Worm (Caenorhabditis elegans) whole organism, mixed stage, embryonic: Measurements from ENCODE around the gene grl-25.
A peak's percentile ranks its signal among the peaks of the same experiment; 100 is the strongest.
"Not testable (repeated sequence)": the region's sequence is repeated elsewhere in the genome, so short reads cannot be mapped to it uniquely, and the experiment has no call there.

Source experiments
- M03D4.4 ChIP-seq: sonication (generic microtip); optimal IDR thresholded peaks from 2 replicates; lab custom pipeline; 2017; ENCODE audit warnings: mild to moderate bottlenecking, missing genetic modification characterization, missing compliant biosample characterization
- bed-3 ChIP-seq: fragments of 200-800 bp; sonication (Bioruptor generic); optimal IDR thresholded peaks from 3 replicates; lab custom pipeline; 2018; ENCODE audit warnings: mild to moderate bottlenecking, missing genetic modification characterization, moderate library complexity, missing compliant biosample characterization
- ceh-39 ChIP-seq: fragments of 150-350 bp; optimal IDR thresholded peaks from 2 replicates; lab custom pipeline; 2014; ENCODE audit warnings: missing biosample characterization, missing genetic modification characterization
- ceh-43 ChIP-seq: fragments of 200-800 bp; sonication (Bioruptor generic); optimal IDR thresholded peaks from 2 replicates; lab custom pipeline; 2018; ENCODE audit warnings: mild to moderate bottlenecking, missing genetic modification characterization, moderate library complexity, missing compliant biosample characterization
- ceh-83 ChIP-seq: fragments of 200-800 bp; sonication (Bioruptor generic); optimal IDR thresholded peaks from 2 replicates; lab custom pipeline; 2018; ENCODE audit warnings: mild to moderate bottlenecking, missing genetic modification characterization, missing compliant biosample characterization
- ces-1 ChIP-seq: fragments of 150-350 bp; optimal IDR thresholded peaks from 2 replicates; lab custom pipeline; 2014; ENCODE audit warnings: missing biosample characterization, missing genetic modification reagents, missing genetic modification characterization
- cnd-1 ChIP-seq: fragments of 200-800 bp; sonication (Bioruptor generic); optimal IDR thresholded peaks from 2 replicates; lab custom pipeline; 2018; ENCODE audit warnings: mild to moderate bottlenecking, missing genetic modification characterization, missing compliant biosample characterization
- drap-1 ChIP-seq: fragments of 200-800 bp; sonication (Bioruptor generic); optimal IDR thresholded peaks from 3 replicates; lab custom pipeline; 2018; ENCODE audit warnings: mild to moderate bottlenecking, missing genetic modification characterization, missing compliant biosample characterization
- elt-1 ChIP-seq: sonication (generic microtip); optimal IDR thresholded peaks from 2 replicates; lab custom pipeline; 2017; ENCODE audit warnings: missing genetic modification characterization, mild to moderate bottlenecking, missing compliant biosample characterization, antibody characterized with exemption, moderate library complexity, borderline replicate concordance; ENCODE audit not compliant: insufficient read depth
- elt-3 ChIP-seq: fragments of 150-350 bp; optimal IDR thresholded peaks from 2 replicates; lab custom pipeline; 2014; ENCODE audit warnings: missing biosample characterization, missing genetic modification characterization
- flh-1 ChIP-seq: fragments of 200-800 bp; sonication (Bioruptor generic); optimal IDR thresholded peaks from 2 replicates; lab custom pipeline; 2018; ENCODE audit warnings: mild to moderate bottlenecking, missing genetic modification characterization, moderate library complexity, missing compliant biosample characterization
- ham-2 ChIP-seq: fragments of 200-800 bp; sonication (Bioruptor generic); optimal IDR thresholded peaks from 2 replicates; lab custom pipeline; 2018; ENCODE audit warnings: mild to moderate bottlenecking, missing genetic modification characterization, missing compliant biosample characterization
- hlh-1 ChIP-seq: fragments of 150-350 bp; optimal IDR thresholded peaks from 2 replicates; lab custom pipeline; 2014; ENCODE audit warnings: missing biosample characterization, missing genetic modification reagents, missing genetic modification characterization
- lin-13 ChIP-seq: fragments of 150-350 bp; optimal IDR thresholded peaks from 2 replicates; lab custom pipeline; 2014; ENCODE audit warnings: missing biosample characterization, missing genetic modification characterization
- lin-32 ChIP-seq: fragments of 200-800 bp; sonication (Bioruptor generic); optimal IDR thresholded peaks from 2 replicates; lab custom pipeline; 2018; ENCODE audit warnings: mild to moderate bottlenecking, missing genetic modification characterization, missing compliant biosample characterization
- lsy-2 ChIP-seq: fragments of 150-350 bp; optimal IDR thresholded peaks from 2 replicates; lab custom pipeline; 2014; ENCODE audit warnings: missing biosample characterization, missing genetic modification characterization
- mab-5 ChIP-seq: fragments of 150-350 bp; optimal IDR thresholded peaks from 2 replicates; lab custom pipeline; 2014; ENCODE audit warnings: missing biosample characterization, missing genetic modification characterization
- mep-1 ChIP-seq: fragments of 150-350 bp; optimal IDR thresholded peaks from 2 replicates; lab custom pipeline; 2017; ENCODE audit warnings: missing biosample characterization, missing genetic modification reagents, missing genetic modification characterization, inconsistent platforms
- mls-2 ChIP-seq: sonication (generic microtip); optimal IDR thresholded peaks from 2 replicates; lab custom pipeline; 2016; ENCODE audit warnings: mild to moderate bottlenecking, missing genetic modification characterization, moderate library complexity, missing compliant biosample characterization
- nhr-12 ChIP-seq: fragments of 150-350 bp; optimal IDR thresholded peaks from 2 replicates; lab custom pipeline; 2014; ENCODE audit warnings: missing biosample characterization, missing genetic modification characterization
- nhr-2 ChIP-seq: fragments of 150-350 bp; optimal IDR thresholded peaks from 2 replicates; lab custom pipeline; 2014; ENCODE audit warnings: missing biosample characterization, missing genetic modification characterization
- nhr-237 ChIP-seq: fragments of 150-350 bp; optimal IDR thresholded peaks from 2 replicates; lab custom pipeline; 2014; ENCODE audit warnings: missing biosample characterization, missing genetic modification characterization
- nhr-28 ChIP-seq: fragments of 150-350 bp; optimal IDR thresholded peaks from 2 replicates; lab custom pipeline; 2014; ENCODE audit warnings: missing biosample characterization, missing genetic modification characterization
- nhr-76 ChIP-seq: sonication (generic microtip); optimal IDR thresholded peaks from 2 replicates; lab custom pipeline; 2017; ENCODE audit warnings: missing biosample characterization, missing genetic modification characterization
- pha-4 ChIP-seq: fragments of 150-350 bp; optimal IDR thresholded peaks from 2 replicates; lab custom pipeline; 2018; ENCODE audit warnings: missing biosample characterization, missing genetic modification reagents, missing genetic modification characterization
- sem-2 ChIP-seq: fragments of 200-800 bp; sonication (Bioruptor generic); optimal IDR thresholded peaks from 2 replicates; lab custom pipeline; 2018; ENCODE audit warnings: mild to moderate bottlenecking, missing genetic modification characterization, missing compliant biosample characterization
- snpc-4 ChIP-seq: fragments of 150-350 bp; optimal IDR thresholded peaks from 2 replicates; lab custom pipeline; 2014; ENCODE audit warnings: missing biosample characterization, missing genetic modification characterization
- sptf-1 ChIP-seq: sonication (generic microtip); optimal IDR thresholded peaks from 2 replicates; lab custom pipeline; 2017; ENCODE audit warnings: mild to moderate bottlenecking, missing genetic modification characterization, moderate library complexity, missing compliant biosample characterization
- tbx-8 ChIP-seq: fragments of 200-800 bp; sonication (Bioruptor generic); optimal IDR thresholded peaks from 2 replicates; lab custom pipeline; 2018; ENCODE audit warnings: mild to moderate bottlenecking, missing genetic modification characterization, moderate library complexity, missing compliant biosample characterization
- unc-120 ChIP-seq: sonication (generic microtip); optimal IDR thresholded peaks from 2 replicates; lab custom pipeline; 2017; ENCODE audit warnings: missing genetic modification characterization, missing compliant biosample characterization; ENCODE audit not compliant: poor library complexity, severe bottlenecking
- unc-39 ChIP-seq: fragments of 150-350 bp; optimal IDR thresholded peaks from 2 replicates; lab custom pipeline; 2014; ENCODE audit warnings: missing biosample characterization, missing genetic modification characterization
- unc-62 ChIP-seq: fragments of 150-350 bp; optimal IDR thresholded peaks from 2 replicates; lab custom pipeline; 2014; ENCODE audit warnings: missing biosample characterization, missing genetic modification reagents, missing genetic modification characterization
- zip-8 ChIP-seq: fragments of 150-350 bp; optimal IDR thresholded peaks from 2 replicates; lab custom pipeline; 2014; ENCODE audit warnings: missing biosample characterization, missing genetic modification characterization
- ztf-11 ChIP-seq: fragments of 150-350 bp; optimal IDR thresholded peaks from 2 replicates; lab custom pipeline; 2014; ENCODE audit warnings: missing biosample characterization, missing genetic modification characterization

Gene grl-25

ce11 chrIII:9001491-9001890 is 39.4 kb downstream of the grl-25 start:
- TF ChIP-seq mep-1 (no peak), elt-1 (no peak), tbx-8 (GFP tag; lab: Kevin White, UChicago) (no peak), elt-3 (tag; lab: Kevin White, UChicago) (no peak), mab-5 (no peak), zip-8 (tag; lab: Kevin White, UChicago) (no peak), mls-2 (tag; lab: Kevin White, UChicago) (no peak), nhr-12 (tag; lab: Kevin White, UChicago) (no peak), ceh-43 (no peak), nhr-76 (tag; lab: Kevin White, UChicago) (no peak), ceh-83 (GFP tag; lab: Kevin White, UChicago) (no peak), flh-1 (GFP tag; lab: Kevin White, UChicago) (no peak), M03D4.4 (tag; lab: Kevin White, UChicago) (no peak)

- TF ChIP-seq mep-1 = no peak
- TF ChIP-seq ces-1 (GFP tag; lab: Kevin White, UChicago) = no peak
- TF ChIP-seq nhr-76 (tag; lab: Kevin White, UChicago) = no peak
- no peak for TF ChIP-seq lin-13 (tag; lab: Kevin White, UChicago)
- no peak for TF ChIP-seq nhr-237
- TF ChIP-seq unc-62 (GFP tag; lab: Kevin White, UChicago) = no peak
- no peak for TF ChIP-seq nhr-28
- TF ChIP-seq lsy-2 (tag; lab: Kevin White, UChicago) = no peak
- no peak for TF ChIP-seq pha-4
- no peak for TF ChIP-seq ham-2 (GFP tag; lab: Kevin White, UChicago)
- no peak for TF ChIP-seq mls-2 (tag; lab: Kevin White, UChicago)
- TF ChIP-seq unc-120 (tag; lab: Kevin White, UChicago) = no peak
- no peak for TF ChIP-seq ceh-83 (GFP tag; lab: Kevin White, UChicago)
- no peak for TF ChIP-seq ceh-39
- TF ChIP-seq lin-32 (GFP tag; lab: Kevin White, UChicago) = no peak
Observed at ce11 chrIII:9001899-9002298, 39.8 kb downstream of the grl-25 start, which contains the start of gene rpn-6.2. Gene rpn-6.2 (minus strand): TSS chrIII:9001999.

ce11 chrIII:9002545-9002944 is 40.5 kb downstream of the grl-25 start, which contains the start of the genes F59B2.15 and zif-1:
Gene F59B2.15 (minus strand): TSS chrIII:9002645.
Gene zif-1 (plus strand): TSS chrIII:9002779.
- TF ChIP-seq mep-1 (no peak), flh-1 (GFP tag; lab: Kevin White, UChicago) (no peak), elt-1 (no peak), pha-4 (no peak)

- no peak for TF ChIP-seq ces-1 (GFP tag; lab: Kevin White, UChicago)
Observed at ce11 chrIII:9004658-9005057, 42.6 kb downstream of the grl-25 start.

ce11 chrIII:9005905-9006372 is 43.8 kb downstream of the grl-25 start, which contains the start of gene rab-6.1:
Gene rab-6.1 (minus strand): TSS chrIII:9005955.
- TF ChIP-seq unc-39 (tag; lab: Kevin White, UChicago); nhr-2 (tag; lab: Kevin White, UChicago); flh-1 (GFP tag; lab: Kevin White, UChicago): not testable (repeated sequence)

ce11 chrIII:9007183-9007582 is 45.1 kb downstream of the grl-25 start:
- TF ChIP-seq cnd-1 (tag; lab: Kevin White, UChicago) (peak; percentile 24), lsy-2 (tag; lab: Kevin White, UChicago) (no peak), snpc-4 (no peak), nhr-2 (tag; lab: Kevin White, UChicago) (no peak), zip-8 (tag; lab: Kevin White, UChicago) (no peak), ces-1 (GFP tag; lab: Kevin White, UChicago) (no peak), ham-2 (GFP tag; lab: Kevin White, UChicago) (no peak), drap-1 (peak; percentile 59), hlh-1 (tag; lab: Kevin White, UChicago) (peak; percentile 87), mls-2 (tag; lab: Kevin White, UChicago) (no peak), unc-62 (GFP tag; lab: Kevin White, UChicago) (peak; percentile 69), unc-39 (tag; lab: Kevin White, UChicago) (no peak), nhr-237 (no peak), nhr-28 (no peak), ceh-43 (no peak), lin-13 (tag; lab: Kevin White, UChicago) (no peak), bed-3 (GFP tag; lab: Kevin White, UChicago) (no peak), sptf-1 (tag; lab: Kevin White, UChicago) (peak; percentile 10), sem-2 (GFP tag; lab: Kevin White, UChicago) (no peak), nhr-76 (tag; lab: Kevin White, UChicago) (no peak), pha-4 (peak; percentile 22), nhr-12 (tag; lab: Kevin White, UChicago) (peak; percentile 57), mab-5 (no peak), elt-1 (no peak), unc-120 (tag; lab: Kevin White, UChicago) (peak; percentile 67), mep-1 (no peak), ztf-11 (no peak), M03D4.4 (tag; lab: Kevin White, UChicago) (no peak), lin-32 (GFP tag; lab: Kevin White, UChicago) (no peak), ceh-83 (GFP tag; lab: Kevin White, UChicago) (no peak), ceh-39 (no peak)
- TF ChIP-seq, all 35 proteins: peak for 8
